Fruit fly (Drosophila melanogaster) ovary, adult (tissue): ENCODE results near the gene CG33648.

ENCODE experiments used
- CG17801 ChIP-seq: fragments of 200-800 bp; optimal IDR thresholded peaks from 2 replicates; lab custom pipeline; 2019; ENCODE audit warnings: missing biosample characterization, mild to moderate bottlenecking, missing genetic modification characterization, moderate library complexity; ENCODE audit not compliant: partially characterized antibody

The CG33648 gene

dm6 chr2L:14568507-14569104, 44.5 kb downstream of the CG33648 start:
- TF ChIP-seq CG17801 (GFP tag; lab: Kevin White, UChicago): no peak

dm6 chr2L:14569301-14569700, 45.2 kb downstream of the CG33648 start:
- no peak for TF ChIP-seq CG17801 (GFP tag; lab: Kevin White, UChicago)

- no peak for TF ChIP-seq CG17801 (GFP tag; lab: Kevin White, UChicago)
These were observed 46.0 kb downstream of the CG33648 start for dm6 chr2L:14570129-14570528.

DNA sequence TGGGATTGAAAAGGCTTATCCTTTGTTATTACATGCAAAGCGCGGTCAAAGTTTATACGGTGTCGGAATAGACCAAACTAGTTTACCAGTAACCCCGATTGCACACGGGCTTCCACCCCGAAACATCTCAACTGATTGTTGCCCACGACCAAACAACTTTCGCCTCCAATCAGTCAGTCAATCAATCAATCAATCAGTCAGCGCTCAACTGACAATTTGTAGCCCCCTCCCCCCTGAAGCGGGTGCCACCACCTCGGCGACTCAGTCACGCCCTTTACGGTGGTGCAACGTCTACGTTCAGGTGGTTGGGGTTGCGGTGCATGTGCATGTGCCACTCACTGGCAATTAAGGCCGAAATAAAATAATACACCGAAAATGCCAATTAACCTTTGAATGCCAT, 46.7 kb downstream of the CG33648 start:
- no peak for TF ChIP-seq CG17801 (GFP tag; lab: Kevin White, UChicago)

DNA sequence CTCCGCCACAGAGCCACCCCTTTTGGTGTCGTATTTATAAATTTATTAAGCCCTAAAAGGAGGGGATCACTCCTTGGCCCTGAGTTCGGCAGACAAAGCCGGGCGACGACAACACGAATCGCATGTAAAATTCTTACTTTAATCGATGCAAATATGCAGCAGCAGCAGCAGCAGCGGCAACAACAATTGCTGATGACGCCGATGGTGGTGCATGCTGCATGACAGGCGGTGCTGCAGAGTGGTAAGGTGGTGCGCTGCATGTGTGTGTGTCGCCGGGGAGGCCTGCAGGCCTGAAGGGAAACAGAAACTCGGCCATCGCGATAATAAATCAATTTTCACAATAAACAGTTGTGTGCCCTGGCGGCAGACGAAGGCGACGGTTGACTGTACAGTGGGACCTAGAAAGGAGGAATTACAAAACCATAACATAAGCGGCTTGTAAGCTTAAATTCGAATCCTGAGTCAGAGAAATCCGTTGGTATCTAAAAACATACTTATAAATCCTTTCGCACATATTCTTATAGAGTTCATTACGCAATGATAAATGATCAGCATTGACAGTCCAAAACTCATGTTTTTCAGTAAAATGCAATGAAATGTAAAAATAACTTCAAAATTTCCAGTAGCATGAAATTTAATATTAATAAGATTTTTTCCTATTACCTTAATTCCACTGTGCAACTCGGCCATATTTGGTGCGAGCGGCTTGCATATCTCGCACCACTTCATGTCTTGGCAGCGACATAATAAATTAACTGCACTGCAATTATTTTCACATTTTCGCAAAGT, 47.8 kb downstream of the CG33648 start:
- TF ChIP-seq CG17801 (GFP tag; lab: Kevin White, UChicago): no peak

DNA sequence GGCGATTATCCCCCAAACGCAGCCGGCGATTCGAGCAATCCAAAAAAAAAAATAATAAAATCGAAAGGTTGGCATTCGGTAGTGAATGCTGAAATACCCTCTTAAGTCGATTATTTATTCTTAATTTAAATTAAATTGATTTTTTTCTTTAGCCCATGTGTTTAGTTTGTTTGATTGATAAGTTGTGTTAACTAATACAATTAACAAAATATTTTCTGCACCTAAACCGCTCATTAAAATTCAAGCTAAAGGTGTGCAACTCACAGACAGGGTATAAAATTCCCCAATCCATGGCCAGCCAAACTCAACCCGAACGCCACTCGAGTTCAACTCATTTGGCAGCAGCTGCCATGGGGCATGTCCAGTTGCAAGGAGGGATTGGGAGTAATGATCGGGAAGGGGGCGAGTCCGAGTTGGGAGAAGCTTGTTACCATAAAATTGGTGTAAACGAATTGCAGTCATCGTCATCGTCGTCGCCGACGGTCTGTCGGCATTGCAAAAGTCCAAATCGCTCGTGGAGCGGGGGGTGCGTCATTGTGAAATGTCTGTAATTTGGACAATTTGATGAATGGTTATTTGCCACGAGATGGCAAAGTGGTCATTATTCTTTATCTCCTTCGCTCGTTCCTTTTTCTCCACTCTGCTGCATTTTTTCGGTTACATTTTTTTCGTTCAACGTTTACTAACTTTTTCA, 49.3 kb downstream of the CG33648 start:
- no peak for TF ChIP-seq CG17801 (GFP tag; lab: Kevin White, UChicago)

dm6 chr2L:14574852-14575251, 50.7 kb downstream of the CG33648 start:
- TF ChIP-seq CG17801 (GFP tag; lab: Kevin White, UChicago): no peak
